Fruit fly (Drosophila melanogaster) whole organism, embryonic: ENCODE measurements around the gene Torsin.

Experiments used
- Abd-B ChIP-seq: fragments of 200-800 bp; sonication (Bioruptor generic); optimal IDR thresholded peaks from 2 replicates; lab custom pipeline; 2018; ENCODE audit warnings: missing biosample characterization, mild to moderate bottlenecking, missing genetic modification characterization, moderate library complexity
- Atf-2 ChIP-seq: fragments of 200-800 bp; sonication (Bioruptor generic); optimal IDR thresholded peaks from 2 replicates; lab custom pipeline; 2016; ENCODE audit warnings: missing biosample characterization, missing genetic modification characterization
- Atf6 ChIP-seq: fragments of 200-800 bp; sonication (Bioruptor generic); IDR thresholded peaks from 2 replicates; pipeline ENCODE4 v1.3.6; 2022; ENCODE audit warnings: missing biosample characterization, missing genetic modification characterization
- CG10209 ChIP-seq: fragments of 200-800 bp; sonication (Bioruptor generic); optimal IDR thresholded peaks from 3 replicates; lab custom pipeline; 2017; ENCODE audit warnings: missing biosample characterization, mild to moderate bottlenecking, missing genetic modification characterization, missing genetic modification reagents
- CG11504 ChIP-seq: fragments of 200-800 bp; sonication (Bioruptor generic); optimal IDR thresholded peaks from 3 replicates; lab custom pipeline; 2019; ENCODE audit warnings: missing biosample characterization, mild to moderate bottlenecking, missing genetic modification characterization, moderate library complexity
- CG12391 ChIP-seq: fragments of 200-800 bp; sonication (Bioruptor generic); optimal IDR thresholded peaks from 3 replicates; lab custom pipeline; 2018; ENCODE audit warnings: missing biosample characterization, mild to moderate bottlenecking, missing genetic modification characterization, moderate library complexity
- CG17359 ChIP-seq: fragments of 200-800 bp; sonication (Bioruptor generic); optimal IDR thresholded peaks from 3 replicates; lab custom pipeline; 2018; ENCODE audit warnings: missing biosample characterization, mild to moderate bottlenecking, missing genetic modification characterization, moderate library complexity
- CG17829 ChIP-seq: fragments of 200-800 bp; optimal IDR thresholded peaks from 2 replicates; lab custom pipeline; 2019; ENCODE audit warnings: missing biosample characterization, mild to moderate bottlenecking, missing genetic modification characterization, moderate library complexity
- CG2678 ChIP-seq: fragments of 200-800 bp; sonication (Bioruptor generic); optimal IDR thresholded peaks from 3 replicates; lab custom pipeline; 2019; ENCODE audit warnings: missing biosample characterization, mild to moderate bottlenecking, missing genetic modification characterization, moderate library complexity
- CG3065 ChIP-seq: fragments of 200-800 bp; sonication (Bioruptor generic); optimal IDR thresholded peaks from 2 replicates; lab custom pipeline; 2016; ENCODE audit warnings: missing biosample characterization, missing genetic modification characterization
- CG32532 ChIP-seq: fragments of 200-800 bp; sonication (Bioruptor generic); IDR thresholded peaks from 2 replicates; pipeline ENCODE4 v1.3.6; 2022; ENCODE audit warnings: missing biosample characterization, missing genetic modification characterization
- CG34224 ChIP-seq: fragments of 200-800 bp; sonication (Bioruptor generic); IDR thresholded peaks from 3 replicates; pipeline ENCODE4 v1.3.6; 2022; ENCODE audit warnings: missing biosample characterization, missing genetic modification characterization; ENCODE audit not compliant: partially characterized antibody
- CG34376 ChIP-seq: fragments of 200-800 bp; sonication (Bioruptor generic); optimal IDR thresholded peaks from 2 replicates; lab custom pipeline; 2018; ENCODE audit warnings: missing biosample characterization, mild to moderate bottlenecking, missing genetic modification characterization
- CG7839 ChIP-seq: fragments of 200-800 bp; sonication (Bioruptor generic); optimal IDR thresholded peaks from 3 replicates; lab custom pipeline; 2018; ENCODE audit warnings: missing biosample characterization, mild to moderate bottlenecking, missing genetic modification characterization, moderate library complexity
- CG9215 ChIP-seq: fragments of 200-800 bp; sonication (Bioruptor generic); IDR thresholded peaks from 2 replicates; pipeline ENCODE4 v1.3.6; 2022; ENCODE audit warnings: missing biosample characterization, missing genetic modification characterization
- CG9727 ChIP-seq: fragments of 200-800 bp; sonication (Bioruptor generic); optimal IDR thresholded peaks from 3 replicates; lab custom pipeline; 2017; ENCODE audit warnings: missing biosample characterization, mild to moderate bottlenecking, missing genetic modification characterization
- CG9817 ChIP-seq: fragments of 200-800 bp; sonication (Bioruptor generic); optimal IDR thresholded peaks from 2 replicates; lab custom pipeline; 2018; ENCODE audit warnings: missing biosample characterization, mild to moderate bottlenecking, missing genetic modification characterization, moderate library complexity
- CG9932 ChIP-seq: fragments of 200-800 bp; sonication (Bioruptor generic); IDR thresholded peaks from 2 replicates; pipeline ENCODE4 v1.3.6; 2022; ENCODE audit warnings: missing biosample characterization, missing genetic modification characterization
- Dek ChIP-seq: fragments of 200-800 bp; sonication (Bioruptor generic); optimal IDR thresholded peaks from 3 replicates; lab custom pipeline; 2019; ENCODE audit warnings: missing biosample characterization, mild to moderate bottlenecking, missing genetic modification characterization, moderate library complexity
- Drgx ChIP-seq: fragments of 200-800 bp; sonication (Bioruptor generic); IDR thresholded peaks from 2 replicates; pipeline ENCODE4 v1.3.6; 2022; ENCODE audit warnings: missing biosample characterization, missing genetic modification characterization
- H15 ChIP-seq: fragments of 200-800 bp; sonication (Bioruptor generic); IDR thresholded peaks from 3 replicates; pipeline ENCODE4 v1.3.6; 2022; ENCODE audit warnings: missing biosample characterization, missing genetic modification characterization
- HLH3B ChIP-seq: fragments of 200-800 bp; sonication (Bioruptor generic); IDR thresholded peaks from 2 replicates; pipeline ENCODE4 v1.3.6; 2022; ENCODE audit warnings: missing biosample characterization, missing genetic modification characterization
- PHDP ChIP-seq: fragments of 200-800 bp; sonication (Bioruptor generic); optimal IDR thresholded peaks from 3 replicates; lab custom pipeline; 2018; ENCODE audit warnings: missing biosample characterization, mild to moderate bottlenecking, missing genetic modification characterization, moderate library complexity
- Ptx1 ChIP-seq: fragments of 200-800 bp; sonication (Bioruptor generic); IDR thresholded peaks from 2 replicates; pipeline ENCODE4 v1.3.6; 2022; ENCODE audit warnings: missing biosample characterization, missing genetic modification characterization
- Rfx ChIP-seq: fragments of 200-800 bp; sonication (Bioruptor generic); IDR thresholded peaks from 2 replicates; pipeline ENCODE4 v1.3.6; 2022; ENCODE audit warnings: missing biosample characterization, missing genetic modification characterization
- Taf1 ChIP-seq: fragments of 200-800 bp; sonication (Bioruptor generic); IDR thresholded peaks from 2 replicates; pipeline ENCODE4 v1.3.6; 2022; ENCODE audit warnings: missing biosample characterization, missing genetic modification characterization
- bbx ChIP-seq: fragments of 200-800 bp; sonication (Bioruptor generic); IDR thresholded peaks from 2 replicates; pipeline ENCODE4 v1.3.6; 2022; ENCODE audit warnings: missing biosample characterization, missing genetic modification characterization; ENCODE audit not compliant: partially characterized antibody
- bcd ChIP-seq: fragments of 200-800 bp; sonication (Bioruptor generic); optimal IDR thresholded peaks from 2 replicates; lab custom pipeline; 2017; ENCODE audit warnings: missing biosample characterization, mild to moderate bottlenecking, missing genetic modification characterization
- ci ChIP-seq: fragments of 200-800 bp; sonication (Bioruptor generic); IDR thresholded peaks from 3 replicates; pipeline ENCODE4 v1.3.6; 2022; ENCODE audit warnings: missing biosample characterization, missing genetic modification characterization
- dmrt99B ChIP-seq: fragments of 200-800 bp; sonication (Bioruptor generic); optimal IDR thresholded peaks from 2 replicates; lab custom pipeline; 2018; ENCODE audit warnings: missing biosample characterization, mild to moderate bottlenecking, missing genetic modification characterization, moderate library complexity
- fd3F ChIP-seq: fragments of 200-800 bp; sonication (Bioruptor generic); optimal IDR thresholded peaks from 2 replicates; lab custom pipeline; 2018; ENCODE audit warnings: missing biosample characterization, mild to moderate bottlenecking, missing genetic modification characterization, moderate library complexity
- hkb ChIP-seq, 2 experiments: fragments of 200-800 bp in 1 of 2; fragments of >200 bp in 1 of 2; sonication (Bioruptor generic) in 1 of 2; IDR thresholded peaks in 1 of 2; optimal IDR thresholded peaks in 1 of 2; 2 replicates each; pipeline versions ENCODE4 v1.3.6 to Lab custom; 2017 to 2022; ENCODE audit warnings: missing biosample characterization in 1 of 2, missing genetic modification characterization in 1 of 2
- lab ChIP-seq: fragments of 200-800 bp; sonication (Bioruptor generic); optimal IDR thresholded peaks from 3 replicates; lab custom pipeline; 2017; ENCODE audit warnings: missing biosample characterization, missing genetic modification characterization, mild to moderate bottlenecking, moderate library complexity, missing genetic modification reagents
- lola ChIP-seq, 3 experiments: fragments of >200 bp in 2 of 3; fragments of 200-800 bp in 1 of 3; sonication (Bioruptor generic) in 1 of 3; optimal IDR thresholded peaks; 2 replicates each; lab custom pipeline; 2017 to 2019; ENCODE audit warnings: missing biosample characterization in 3 of 3, missing genetic modification characterization in 3 of 3, mild to moderate bottlenecking in 1 of 3, moderate library complexity in 1 of 3
- mam ChIP-seq: fragments of 200-800 bp; sonication (Bioruptor generic); optimal IDR thresholded peaks from 3 replicates; lab custom pipeline; 2016; ENCODE audit warnings: missing biosample characterization, missing genetic modification characterization
- pan ChIP-seq, 4 experiments: fragments of >200 bp in 3 of 4; fragments of 200-800 bp in 1 of 4; sonication (Bioruptor generic) in 1 of 4; optimal IDR thresholded peaks in 3 of 4; IDR thresholded peaks in 1 of 4; 2 replicates each; pipeline versions ENCODE4 v1.3.6 to Lab custom; 2017 to 2022; ENCODE audit warnings: missing biosample characterization in 2 of 4, missing genetic modification characterization in 2 of 4, mixed read lengths in 1 of 4
- peb ChIP-seq: fragments of 200-800 bp; sonication (Bioruptor generic); IDR thresholded peaks from 2 replicates; pipeline ENCODE4 v1.3.6; 2022; ENCODE audit warnings: missing biosample characterization, missing genetic modification characterization
- pum ChIP-seq: fragments of 200-800 bp; sonication (Bioruptor generic); optimal IDR thresholded peaks from 2 replicates; lab custom pipeline; 2016; ENCODE audit warnings: missing biosample characterization, missing genetic modification characterization
- sens ChIP-seq: fragments of 200-800 bp; sonication (Bioruptor generic); peaks from one replicate; lab custom pipeline; 2016; ENCODE audit warnings: missing biosample characterization, missing genetic modification characterization
- seq ChIP-seq: fragments of 200-800 bp; sonication (Bioruptor generic); IDR thresholded peaks from 2 replicates; pipeline ENCODE4 v1.3.6; 2022; ENCODE audit warnings: missing biosample characterization, missing genetic modification characterization
- sisA ChIP-seq: fragments of 200-800 bp; sonication (Bioruptor generic); IDR thresholded peaks from 2 replicates; pipeline ENCODE4 v1.3.6; 2022; ENCODE audit warnings: missing biosample characterization, missing genetic modification characterization
- slbo ChIP-seq: fragments of 200-800 bp; sonication (Bioruptor generic); IDR thresholded peaks from 2 replicates; pipeline ENCODE4 v1.3.6; 2022; ENCODE audit warnings: missing biosample characterization, missing genetic modification characterization
- sob ChIP-seq: fragments of 200-800 bp; sonication (Bioruptor generic); IDR thresholded peaks from 2 replicates; pipeline ENCODE4 v1.3.6; 2022; ENCODE audit warnings: missing biosample characterization, missing genetic modification characterization
- trem ChIP-seq: fragments of 200-800 bp; optimal IDR thresholded peaks from 3 replicates; lab custom pipeline; 2019; ENCODE audit warnings: missing biosample characterization, mild to moderate bottlenecking, missing genetic modification characterization, moderate library complexity
- ttk ChIP-seq: fragments of 200-800 bp; sonication (Bioruptor generic); IDR thresholded peaks from 2 replicates; pipeline ENCODE4 v2.1.2; 2022; ENCODE audit warnings: missing biosample characterization, missing genetic modification characterization
- vvl ChIP-seq: fragments of 200-800 bp; sonication (Bioruptor generic); IDR thresholded peaks from 2 replicates; pipeline ENCODE4 v1.3.6; 2022; ENCODE audit warnings: missing biosample characterization, missing genetic modification characterization
- wor ChIP-seq: fragments of 200-800 bp; sonication (Bioruptor generic); IDR thresholded peaks from 2 replicates; pipeline ENCODE4 v1.3.6; 2022; ENCODE audit warnings: missing biosample characterization, missing genetic modification characterization
- zfh1 ChIP-seq: fragments of 200-800 bp; sonication (Bioruptor generic); IDR thresholded peaks from 3 replicates; pipeline ENCODE4 v1.3.6; 2022; ENCODE audit warnings: missing biosample characterization, missing genetic modification characterization
- zfh2 ChIP-seq: fragments of 200-800 bp; sonication (Bioruptor generic); optimal IDR thresholded peaks from 2 replicates; lab custom pipeline; 2016; ENCODE audit warnings: missing biosample characterization, missing genetic modification characterization

The Torsin gene

DNA sequence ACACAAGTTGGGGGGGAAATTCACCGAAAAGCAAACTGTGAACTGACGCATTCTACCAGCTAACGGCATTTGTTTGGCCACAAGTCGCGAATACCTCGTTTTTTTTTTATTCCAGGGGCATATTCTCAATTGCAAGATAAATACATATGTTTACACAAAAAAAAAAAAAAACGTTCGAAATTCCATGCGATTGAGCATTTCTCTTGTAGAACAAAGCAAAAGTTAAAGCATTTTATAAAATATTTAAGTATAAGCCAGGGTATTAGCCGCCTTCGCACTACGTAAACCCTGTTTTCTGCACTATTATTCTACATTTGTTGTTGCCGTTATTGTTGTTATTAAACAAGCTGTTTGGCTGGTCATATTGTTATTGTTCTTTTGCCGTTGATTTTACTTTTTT is 35.5 kb downstream of the Torsin start (continued):
- peak; percentile 26 for TF ChIP-seq mam (GFP tag; lab: Kevin White, UChicago)
- TF ChIP-seq CG9215 = peak; percentile 42; the same call in 1 of the 2 replicates
- TF ChIP-seq H15 (GFP tag; lab: Robert Waterston, UW) = peak; percentile 41; the same call in 1 of the 3 replicates
- TF ChIP-seq HLH3B (GFP tag; lab: Robert Waterston, UW) = peak; percentile 39; the same call in 1 of the 2 replicates
- peak; percentile 80 for TF ChIP-seq sens
- peak; percentile 60 for TF ChIP-seq slbo (GFP tag; lab: Robert Waterston, UW)
- peak; percentile 10 for TF ChIP-seq dmrt99B (tag; lab: Kevin White, UChicago)
- TF ChIP-seq lola (GFP tag; optimal IDR thresholded peaks at IDR 0.05; lab: Kevin White, UChicago) = no peak
- peak; percentile 18 for TF ChIP-seq CG9727 (GFP tag; lab: Kevin White, UChicago)
- TF ChIP-seq vvl (GFP tag; lab: Robert Waterston, UW) = peak; percentile 25; the same call in 1 of the 2 replicates
- TF ChIP-seq peb = peak; percentile 51
- peak; percentile 32; the same call in 1 of the 2 replicates for TF ChIP-seq Atf6 (GFP tag; lab: Robert Waterston, UW)
- TF ChIP-seq CG7839 (tag; lab: Kevin White, UChicago) = peak; percentile 37
- TF ChIP-seq Rfx = peak; percentile 61
- no peak for TF ChIP-seq pan (optimal IDR thresholded peaks at IDR 0.05; lab: Kevin White, UChicago)
- no peak for TF ChIP-seq pan (GFP tag; optimal IDR thresholded peaks at IDR 0.05 in 1 of 2, IDR thresholded peaks at IDR 0.05 in 1 of 2)
- peak; percentile 17 for TF ChIP-seq CG17359
- peak; percentile 3 for TF ChIP-seq CG10209 (GFP tag; lab: Kevin White, UChicago)
- no peak for TF ChIP-seq Atf-2 (GFP tag; lab: Kevin White, UChicago)
- TF ChIP-seq CG32532 (GFP tag; lab: Robert Waterston, UW) = 0 out of 2 replicates have a peak, but pooled peaks have one; percentile 34
- peak; percentile 47 for TF ChIP-seq lab (GFP tag; lab: Kevin White, UChicago)
- peak; percentile 6 for TF ChIP-seq PHDP (tag; lab: Kevin White, UChicago)
- TF ChIP-seq Ptx1 (GFP tag; lab: Robert Waterston, UW) = peak; percentile 43; the same call in 1 of the 2 replicates
- no peak for TF ChIP-seq hkb (optimal IDR thresholded peaks at IDR 0.05; lab: Kevin White, UChicago)
- peak; percentile 35; the same call in 1 of the 2 replicates for TF ChIP-seq hkb (GFP tag; IDR thresholded peaks at IDR 0.05; lab: Robert Waterston, UW)
- TF ChIP-seq fd3F (GFP tag; lab: Kevin White, UChicago) = peak; percentile 9
- TF ChIP-seq sob (GFP tag; lab: Robert Waterston, UW) = peak; percentile 50
- peak; percentile 25; the same call in 1 of the 2 replicates for TF ChIP-seq sisA (GFP tag; lab: Robert Waterston, UW)
- peak; percentile 2 for TF ChIP-seq bcd (GFP tag; lab: Kevin White, UChicago)
- TF ChIP-seq CG34376 = no peak
- peak; percentile 27 for TF ChIP-seq zfh2 (GFP tag; lab: Kevin White, UChicago)
- 0 out of 3 replicates have a peak, but pooled peaks have one; percentile 14 for TF ChIP-seq ci (GFP tag; lab: Robert Waterston, UW)
- no peak for TF ChIP-seq wor (GFP tag; lab: Robert Waterston, UW)
- TF ChIP-seq Dek (tag; lab: Kevin White, UChicago) = peak; percentile 9
- peak; percentile 2 for TF ChIP-seq CG12391 (tag; lab: Kevin White, UChicago)
- no peak for TF ChIP-seq CG34224 (GFP tag; lab: Robert Waterston, UW)
- TF ChIP-seq Abd-B (GFP tag; lab: Kevin White, UChicago) = no peak
- TF ChIP-seq trem = no peak
- no peak for TF ChIP-seq pum (GFP tag; lab: Kevin White, UChicago)
- peak; percentile 41 for TF ChIP-seq CG2678 (tag; lab: Kevin White, UChicago)
- peak; percentile 59; the same call in 2 of the 3 replicates for TF ChIP-seq zfh1 (GFP tag; lab: Robert Waterston, UW)
- no peak for TF ChIP-seq CG9817 (tag; lab: Kevin White, UChicago)
- TF ChIP-seq Drgx = peak; percentile 48
- no peak for TF ChIP-seq CG3065
- TF ChIP-seq Taf1 (GFP tag; lab: Robert Waterston, UW) = 0 out of 2 replicates have a peak, but pooled peaks have one; percentile 17
- TF ChIP-seq CG17829 (tag; lab: Kevin White, UChicago) = no peak
- TF ChIP-seq ttk (GFP tag; lab: Robert Waterston, UW) = 0 out of 2 replicates have a peak, but pooled peaks have one; percentile 10
- TF ChIP-seq bbx (GFP tag; lab: Robert Waterston, UW) = no peak
- peak; percentile 52 for TF ChIP-seq CG9932 (GFP tag; lab: Robert Waterston, UW)
- TF ChIP-seq CG11504 (tag; lab: Kevin White, UChicago) = peak; percentile 47
- TF ChIP-seq seq (GFP tag; lab: Robert Waterston, UW) = peak; percentile 59
